Fruit fly (Drosophila melanogaster) S2 (cell line): Measurements from ENCODE around the gene Fer2.

ENCODE experiments used
- CG8478 ChIP-seq: fragments of >200 bp; optimal IDR thresholded peaks from 2 replicates; lab custom pipeline; 2018
- CTCF ChIP-seq, 2 experiments: fragments of >200 bp; optimal IDR thresholded peaks; 2 replicates each; lab custom pipeline; 2018

DNA sequence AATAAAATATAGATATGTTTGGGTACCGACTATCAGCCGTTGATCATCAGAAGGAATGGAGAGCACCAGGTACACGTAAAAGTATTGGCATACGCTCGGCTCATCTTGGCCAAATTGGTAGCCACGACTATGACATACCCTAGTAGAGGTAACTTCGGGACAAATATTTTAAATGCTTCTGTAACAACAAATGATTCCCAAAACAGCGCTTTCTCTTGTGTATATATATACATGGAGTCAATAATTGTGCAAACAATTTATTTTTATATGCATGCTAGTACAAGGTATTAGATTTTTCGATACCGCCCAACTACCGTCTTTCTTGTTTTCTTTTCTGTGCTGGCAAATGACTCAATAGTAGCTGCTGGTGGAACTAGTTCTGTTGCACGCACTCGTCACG is 31.7 kb downstream of the Fer2 start:
- TF ChIP-seq CG8478 (lab: Kevin White, UChicago), result no peak
- TF ChIP-seq CTCF (optimal IDR thresholded peaks at IDR 0.05; lab: Kevin White, UChicago), result no peak
